Worm (Caenorhabditis elegans) whole organism, young adult: Measurements from ENCODE around the gene AC7.3.

Experiments
- F10E7.11 ChIP-seq: sonication (generic microtip); optimal IDR thresholded peaks from 2 replicates; lab custom pipeline; 2017; ENCODE audit warnings: mild to moderate bottlenecking, missing genetic modification characterization, moderate library complexity, missing compliant biosample characterization
- F23B12.7 ChIP-seq: sonication (generic microtip); optimal IDR thresholded peaks from 2 replicates; lab custom pipeline; 2017; ENCODE audit warnings: missing genetic modification characterization, mild to moderate bottlenecking, missing compliant biosample characterization, antibody characterized with exemption, moderate library complexity; ENCODE audit not compliant: insufficient read depth
- F57C9.4 ChIP-seq: sonication (generic microtip); optimal IDR thresholded peaks from 2 replicates; lab custom pipeline; 2017; ENCODE audit warnings: mild to moderate bottlenecking, missing genetic modification characterization, missing compliant biosample characterization
- K12H6.12 ChIP-seq: fragments of 200-800 bp; sonication (Bioruptor generic); optimal IDR thresholded peaks from 2 replicates; lab custom pipeline; 2018; ENCODE audit warnings: mild to moderate bottlenecking, missing genetic modification characterization, missing compliant biosample characterization
- T07F8.4 ChIP-seq: sonication (generic microtip); optimal IDR thresholded peaks from 2 replicates; lab custom pipeline; 2016; ENCODE audit warnings: mild to moderate bottlenecking, missing genetic modification characterization, moderate library complexity, missing compliant biosample characterization
- Y56A3A.18 ChIP-seq: fragments of 200-800 bp; sonication (Bioruptor generic); IDR thresholded peaks from 2 replicates; pipeline ENCODE4 v1.3.6; 2022; ENCODE audit warnings: missing genetic modification reagents, missing genetic modification characterization, missing compliant biosample characterization
- Y67H2A.10 ChIP-seq: fragments of 200-800 bp; sonication (Bioruptor generic); conservative IDR thresholded peaks from 2 replicates; pipeline ENCODE4 v1.3.6; 2022; ENCODE audit warnings: missing genetic modification reagents, missing genetic modification characterization, missing compliant biosample characterization
- Y95B8A.8 ChIP-seq: fragments of 200-800 bp; sonication (Bioruptor generic); IDR thresholded peaks from 2 replicates; pipeline ENCODE4 v1.3.6; 2022; ENCODE audit warnings: missing genetic modification reagents, missing genetic modification characterization, missing compliant biosample characterization
- ZK185.1 ChIP-seq: sonication (generic microtip); optimal IDR thresholded peaks from 2 replicates; lab custom pipeline; 2016; ENCODE audit warnings: mild to moderate bottlenecking, missing genetic modification characterization, missing compliant biosample characterization; ENCODE audit not compliant: poor library complexity, severe bottlenecking
- aptf-2 ChIP-seq: fragments of 200-800 bp; sonication (Bioruptor generic); conservative IDR thresholded peaks from 2 replicates; pipeline ENCODE4 v1.3.6; 2022; ENCODE audit warnings: missing genetic modification reagents, missing genetic modification characterization, missing compliant biosample characterization
- attf-5 ChIP-seq: fragments of 200-800 bp; sonication (Bioruptor generic); optimal IDR thresholded peaks from 2 replicates; lab custom pipeline; 2018; ENCODE audit warnings: mild to moderate bottlenecking, missing genetic modification characterization, missing compliant biosample characterization
- ccch-3 ChIP-seq: fragments of 200-800 bp; sonication (Bioruptor generic); optimal IDR thresholded peaks from 2 replicates; lab custom pipeline; 2018; ENCODE audit warnings: mild to moderate bottlenecking, missing genetic modification characterization, missing compliant biosample characterization
- cebp-1 ChIP-seq, 2 experiments: fragments of 200-800 bp in 1 of 2; sonication (Bioruptor generic) in 1 of 2; sonication (generic microtip) in 1 of 2; IDR thresholded peaks in 1 of 2; optimal IDR thresholded peaks in 1 of 2; 2 replicates each; pipeline versions ENCODE4 v1.3.6 to Lab custom; 2017 to 2022; ENCODE audit warnings: missing compliant biosample characterization in 2 of 2, missing genetic modification characterization in 2 of 2, mild to moderate bottlenecking in 1 of 2, missing genetic modification reagents in 1 of 2, moderate library complexity in 1 of 2
- ceh-100 ChIP-seq: fragments of 200-800 bp; sonication (Bioruptor generic); IDR thresholded peaks from 2 replicates; pipeline ENCODE4 v1.3.6; 2022; ENCODE audit warnings: missing genetic modification reagents, missing genetic modification characterization, missing compliant biosample characterization
- ceh-91 ChIP-seq: fragments of 200-800 bp; sonication (Bioruptor generic); IDR thresholded peaks from 2 replicates; pipeline ENCODE4 v1.3.6; 2022; ENCODE audit warnings: missing genetic modification reagents, missing genetic modification characterization, missing compliant biosample characterization
- him-1 ChIP-seq: sonication (generic microtip); optimal IDR thresholded peaks from 2 replicates; lab custom pipeline; 2016; ENCODE audit warnings: missing genotype, missing genetic modification reagents, missing genetic modification characterization, missing compliant biosample characterization
- hmg-1.2 ChIP-seq: fragments of 200-800 bp; sonication (Bioruptor generic); IDR thresholded peaks from 2 replicates; pipeline ENCODE4 v1.3.6; 2022; ENCODE audit warnings: missing genetic modification reagents, missing genetic modification characterization, missing compliant biosample characterization
- lag-1 ChIP-seq: fragments of 200-800 bp; sonication (Bioruptor generic); IDR thresholded peaks from 2 replicates; pipeline ENCODE4 v1.3.6; 2022; ENCODE audit warnings: missing genetic modification reagents, missing genetic modification characterization, missing compliant biosample characterization
- lin-54 ChIP-seq: fragments of 200-800 bp; sonication (Bioruptor generic); optimal IDR thresholded peaks from 2 replicates; lab custom pipeline; 2018; ENCODE audit warnings: mild to moderate bottlenecking, missing genetic modification characterization, missing compliant biosample characterization
- lsl-1 ChIP-seq: fragments of 200-800 bp; sonication (Bioruptor generic); optimal IDR thresholded peaks from 2 replicates; lab custom pipeline; 2018; ENCODE audit warnings: mild to moderate bottlenecking, missing genetic modification characterization, moderate library complexity, missing compliant biosample characterization
- lsy-27 ChIP-seq: sonication (generic microtip); optimal IDR thresholded peaks from 2 replicates; lab custom pipeline; 2017; ENCODE audit warnings: missing genetic modification characterization, mild to moderate bottlenecking, missing compliant biosample characterization, antibody characterized with exemption, missing genotype, borderline replicate concordance; ENCODE audit not compliant: insufficient read depth
- nfyb-1 ChIP-seq: fragments of 200-800 bp; sonication (Bioruptor generic); IDR thresholded peaks from 2 replicates; pipeline ENCODE4 v1.3.6; 2022; ENCODE audit warnings: missing genetic modification reagents, missing genetic modification characterization, missing compliant biosample characterization
- nhr-179 ChIP-seq: sonication (generic microtip); optimal IDR thresholded peaks from 2 replicates; lab custom pipeline; 2016; ENCODE audit warnings: mild to moderate bottlenecking, missing genetic modification characterization, missing compliant biosample characterization
- rec-8 ChIP-seq, 2 experiments: sonication (generic microtip); optimal IDR thresholded peaks; 2 replicates each; lab custom pipeline; 2016; ENCODE audit warnings: mild to moderate bottlenecking in 2 of 2, missing genetic modification characterization in 2 of 2, missing genetic modification reagents in 2 of 2, missing genotype in 2 of 2, missing biosample characterization in 1 of 2, missing compliant biosample characterization in 1 of 2, moderate library complexity in 1 of 2
- snpc-1.1 ChIP-seq: sonication (generic microtip); optimal IDR thresholded peaks from 2 replicates; lab custom pipeline; 2017; ENCODE audit warnings: missing genetic modification characterization, mild to moderate bottlenecking, missing compliant biosample characterization, antibody characterized with exemption, moderate library complexity, missing genotype, missing genetic modification reagents; ENCODE audit not compliant: insufficient read depth
- snpc-4 ChIP-seq, 5 experiments: fragments of 150-350 bp in 1 of 5; sonication (generic microtip) in 4 of 5; optimal IDR thresholded peaks; 2 replicates each; lab custom pipeline; 2014 to 2018; ENCODE audit warnings: missing genetic modification characterization in 5 of 5, missing biosample characterization in 3 of 5, antibody characterized with exemption in 2 of 5, mild to moderate bottlenecking in 2 of 5, missing compliant biosample characterization in 2 of 5, missing genotype in 2 of 5, moderate library complexity in 2 of 5, missing genetic modification reagents in 1 of 5
- sptf-2 ChIP-seq: fragments of 200-800 bp; sonication (Bioruptor generic); optimal IDR thresholded peaks from 2 replicates; lab custom pipeline; 2018; ENCODE audit warnings: mild to moderate bottlenecking, missing genetic modification characterization, missing compliant biosample characterization
- tbp1 ChIP-seq: fragments of 200-800 bp; sonication (Bioruptor generic); optimal IDR thresholded peaks from 2 replicates; lab custom pipeline; 2018; ENCODE audit warnings: mild to moderate bottlenecking, missing genetic modification characterization, missing compliant biosample characterization
- unc-62 ChIP-seq: fragments of 150-350 bp; optimal IDR thresholded peaks from 2 replicates; lab custom pipeline; 2014; ENCODE audit warnings: missing biosample characterization, missing genetic modification reagents, missing genetic modification characterization

Gene AC7.3

DNA sequence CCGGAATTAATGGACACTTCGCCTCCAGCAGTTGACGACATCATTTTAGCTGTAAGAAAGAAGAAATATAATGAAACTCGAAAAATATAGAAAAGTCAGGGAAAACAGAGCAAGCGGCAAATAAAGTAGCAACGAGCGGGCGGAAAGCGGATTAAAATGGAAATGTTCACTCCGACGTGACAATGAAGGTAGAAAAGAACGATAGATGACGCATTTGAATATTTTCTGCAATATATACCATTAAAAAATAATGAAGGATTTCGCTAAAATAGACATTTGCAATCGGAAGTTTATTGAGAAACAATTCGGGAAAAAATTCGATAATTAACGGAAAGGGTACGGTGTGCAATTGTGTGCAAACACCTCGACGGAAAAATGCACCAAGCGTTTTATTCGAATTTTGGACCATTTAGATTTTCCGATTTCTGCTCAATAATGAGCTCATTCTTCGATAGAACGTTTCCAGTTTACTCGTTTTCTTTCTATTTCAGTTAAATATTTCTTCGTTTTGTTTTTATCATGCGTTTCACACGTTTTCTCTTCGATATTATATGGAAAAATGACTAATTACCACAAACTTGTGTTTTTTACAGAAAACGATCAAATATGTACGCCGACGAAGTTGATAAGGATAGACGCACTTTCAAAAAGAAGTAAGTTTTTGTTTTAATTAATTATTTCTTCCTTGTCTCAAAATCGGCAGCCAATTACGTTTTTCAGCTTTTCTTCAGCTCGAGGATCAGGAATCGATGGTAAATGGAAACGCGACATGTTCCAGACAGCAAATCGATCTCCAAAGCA, 20.4 kb upstream of the AC7.3 start, which contains the start of the genes snpn-1 and C02B10.4:
Gene snpn-1, minus strand, starts transcription at position 51 of the 801 bp plus-strand sequence.
Gene C02B10.4, plus strand, starts transcription at position 594 of the 801 bp plus-strand sequence.
- TF ChIP-seq cebp-1 (GFP tag; IDR thresholded peaks at IDR 0.05; lab: Robert Waterston, UW) = no peak
- TF ChIP-seq cebp-1 (tag; optimal IDR thresholded peaks at IDR 0.05; lab: Kevin White, UChicago) = peak; percentile 8
- TF ChIP-seq F23B12.7 (tag; lab: Kevin White, UChicago) = peak; percentile 10
- no peak for TF ChIP-seq snpc-1.1 (tag; lab: Kevin White, UChicago)
- TF ChIP-seq nhr-179 = no peak
- peak; percentile 8 for TF ChIP-seq tbp1 (GFP tag; lab: Kevin White, UChicago)
- peak; percentile 76 for TF ChIP-seq lsl-1
- peak; percentile 15 for TF ChIP-seq snpc-4 (GFP tag; optimal IDR thresholded peaks at IDR 0.05; lab: Kevin White, UChicago)
- TF ChIP-seq snpc-4 (tag; optimal IDR thresholded peaks at IDR 0.05; lab: Kevin White, UChicago) = peak in 3 of 4 experiments; percentile 7 to 73 (median 71)

DNA sequence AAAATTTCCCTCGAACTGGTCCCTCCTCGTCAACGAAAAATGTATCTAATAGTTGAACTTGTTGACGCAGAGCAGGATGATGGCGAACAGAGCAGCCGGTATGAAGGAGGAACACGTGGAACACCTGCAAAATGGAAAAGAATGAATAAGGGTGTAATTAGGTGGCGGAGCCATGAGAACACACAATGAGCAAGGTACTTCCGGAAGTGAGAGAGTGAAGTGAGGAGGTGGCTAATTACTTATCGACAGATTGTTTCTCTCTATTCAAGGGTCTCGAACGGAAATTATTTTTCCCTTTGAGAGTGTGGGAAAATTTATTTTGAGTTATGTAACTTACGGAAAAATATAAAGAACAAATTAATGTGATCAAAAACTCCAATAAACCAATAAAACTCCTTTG, 18.2 kb upstream of the AC7.3 start:
- TF ChIP-seq ccch-3 (GFP tag; lab: Kevin White, UChicago) (no peak), T07F8.4 (tag; lab: Kevin White, UChicago) (no peak), cebp-1 (GFP tag; IDR thresholded peaks at IDR 0.05; lab: Robert Waterston, UW) (no peak), cebp-1 (tag; optimal IDR thresholded peaks at IDR 0.05; lab: Kevin White, UChicago) (no peak), attf-5 (no peak), lag-1 (GFP tag; lab: Robert Waterston, UW) (no peak), F57C9.4 (tag; lab: Kevin White, UChicago) (no peak)
- TF ChIP-seq, all 124 proteins: peak for 0

DNA sequence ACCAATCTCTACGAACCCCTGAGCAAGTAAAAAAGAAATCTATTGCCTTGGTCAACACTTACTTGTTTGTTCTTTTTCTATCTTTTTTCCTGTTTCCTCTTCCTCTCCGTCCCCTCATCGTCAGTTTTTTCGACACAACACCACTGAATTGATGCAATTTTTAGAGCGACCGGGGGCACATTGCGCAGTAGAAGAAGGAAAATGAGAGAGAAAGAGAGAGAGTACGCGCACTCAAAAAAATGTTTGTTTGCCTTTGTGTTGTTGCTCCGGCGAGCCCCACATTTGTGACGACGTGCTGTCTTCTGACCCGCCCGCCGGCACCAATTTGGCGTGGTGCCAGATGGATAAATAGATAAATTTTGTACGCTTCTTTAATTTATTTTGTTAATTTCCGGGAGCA, 11.5 kb upstream of the AC7.3 start:
- TF ChIP-seq nfyb-1 (0 out of 2 replicates have a peak, but pooled peaks have one; percentile 21), ZK185.1 (tag; lab: Kevin White, UChicago) (no peak), K12H6.12 (tag; lab: Kevin White, UChicago) (peak; percentile 17)
- TF ChIP-seq, all 124 proteins: peak for 2

DNA sequence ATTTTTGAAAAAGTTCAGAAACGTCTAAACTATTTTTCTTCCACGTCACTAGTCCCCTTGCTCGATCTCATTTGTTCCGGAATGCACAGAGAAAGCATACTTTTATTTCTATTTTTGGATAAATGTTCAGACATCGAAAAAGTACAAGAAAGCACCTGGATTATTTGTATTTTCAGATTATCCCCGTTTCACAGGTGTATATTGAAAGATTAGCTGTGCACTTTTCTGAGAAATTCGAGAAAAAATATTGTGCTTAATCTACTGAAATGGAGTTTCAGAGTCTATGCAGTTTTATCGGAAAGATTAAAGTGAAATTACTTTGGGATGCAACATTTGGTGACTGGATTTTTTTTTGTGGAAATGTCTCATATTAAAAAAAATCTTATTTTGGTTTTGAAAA, 9.7 kb upstream of the AC7.3 start:
- TF ChIP-seq Y67H2A.10 (GFP tag; lab: Robert Waterston, UW) = no peak
- no peak for TF ChIP-seq aptf-2 (GFP tag; lab: Robert Waterston, UW)
- TF ChIP-seq, all 124 proteins: peak for 0

DNA sequence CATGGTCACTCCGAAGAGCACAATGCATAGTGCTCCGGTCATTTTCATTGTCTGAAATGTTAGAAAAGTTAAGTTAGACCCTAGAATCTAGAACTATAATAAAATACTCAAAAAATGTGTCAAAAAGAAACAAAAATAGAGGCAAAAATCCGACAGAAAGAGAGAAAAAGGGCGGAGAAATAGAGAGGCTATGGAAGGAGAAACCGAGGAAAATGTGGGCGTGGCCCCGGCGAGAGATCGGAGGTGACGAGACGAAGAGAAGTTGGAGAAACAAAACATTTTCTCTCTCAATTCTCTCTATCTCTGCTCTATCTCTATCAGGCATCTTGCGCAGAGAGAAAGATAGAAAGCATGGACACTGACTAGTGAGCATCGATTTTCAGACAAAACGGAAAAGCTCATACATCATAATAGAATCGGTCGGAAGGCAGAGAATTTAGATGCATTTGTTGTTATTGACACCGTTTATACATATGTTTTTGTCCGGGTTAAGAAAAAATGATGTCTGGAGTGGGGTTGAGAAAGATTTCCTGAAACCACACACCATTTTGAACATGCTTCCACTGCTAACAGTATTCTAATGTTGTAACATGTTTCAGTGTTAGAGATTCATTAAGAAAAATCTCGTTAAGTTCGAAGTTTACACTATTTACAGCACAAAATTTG, 8.3 kb upstream of the AC7.3 start, which contains the start of gene C02B10.3:
Gene C02B10.3, minus strand, starts transcription at position 51 of the 666 bp plus-strand sequence.
- no peak for TF ChIP-seq sptf-2
- TF ChIP-seq Y56A3A.18 (GFP tag; lab: Robert Waterston, UW) = no peak
- no peak for TF ChIP-seq ceh-91 (GFP tag; lab: Robert Waterston, UW)
- TF ChIP-seq ceh-100 (GFP tag; lab: Robert Waterston, UW) = no peak
- TF ChIP-seq rec-8 (tag; optimal IDR thresholded peaks at IDR 0.05; lab: Kevin White, UChicago) = no peak
- TF ChIP-seq K12H6.12 (tag; lab: Kevin White, UChicago) = peak; percentile 36
- no peak for TF ChIP-seq lsy-27 (tag; lab: Kevin White, UChicago)
- TF ChIP-seq hmg-1.2 (GFP tag; lab: Robert Waterston, UW) = peak; percentile 7; the same call in 1 of the 2 replicates
- no peak for TF ChIP-seq lin-54
- TF ChIP-seq him-1 (tag; lab: Kevin White, UChicago) = no peak
- no peak for TF ChIP-seq F10E7.11 (tag; lab: Kevin White, UChicago)
- no peak for TF ChIP-seq Y95B8A.8 (GFP tag; lab: Robert Waterston, UW)
- no peak for TF ChIP-seq unc-62 (GFP tag; lab: Kevin White, UChicago)
